Fruit fly (Drosophila melanogaster) whole organism, pupa: ENCODE results near the gene tipE.

Experiments
- CG10348 ChIP-seq: fragments of 200-800 bp; sonication (Bioruptor generic); IDR thresholded peaks from 2 replicates; pipeline ENCODE4 v1.3.6; 2022; ENCODE audit warnings: missing biosample characterization, missing genetic modification characterization
- CG12605 ChIP-seq: fragments of 200-800 bp; sonication (Bioruptor generic); IDR thresholded peaks from 2 replicates; pipeline ENCODE4 v1.3.6; 2022; ENCODE audit warnings: missing biosample characterization, missing genetic modification characterization
- CG34367 ChIP-seq: fragments of 200-800 bp; sonication (Bioruptor generic); optimal IDR thresholded peaks from 2 replicates; lab custom pipeline; 2018; ENCODE audit warnings: missing biosample characterization, mild to moderate bottlenecking, missing genetic modification characterization
- EcR ChIP-seq: fragments of 200-800 bp; sonication (Bioruptor generic); optimal IDR thresholded peaks from 3 replicates; lab custom pipeline; 2019; ENCODE audit warnings: missing biosample characterization, missing genetic modification characterization, mild to moderate bottlenecking, moderate library complexity, missing genetic modification reagents
- Ets98B ChIP-seq: fragments of 200-800 bp; sonication (Bioruptor generic); IDR thresholded peaks from 2 replicates; pipeline ENCODE4 v1.3.6; 2022; ENCODE audit warnings: missing biosample characterization, missing genetic modification characterization

dm6 chr3L:4177981-4178562, 10.2 kb upstream of the tipE start, which contains the start of gene Teh4:
- TF ChIP-seq CG34367 (tag; lab: Kevin White, UChicago) (no peak), CG12605 (GFP tag; lab: Robert Waterston, UW) (no peak), CG10348 (GFP tag; lab: Robert Waterston, UW) (no peak), Ets98B (GFP tag; lab: Robert Waterston, UW) (no peak), EcR (no peak)
